Fruit fly (Drosophila melanogaster): Measurements from ENCODE around the gene CG14223.

Gene CG14223

DNA sequence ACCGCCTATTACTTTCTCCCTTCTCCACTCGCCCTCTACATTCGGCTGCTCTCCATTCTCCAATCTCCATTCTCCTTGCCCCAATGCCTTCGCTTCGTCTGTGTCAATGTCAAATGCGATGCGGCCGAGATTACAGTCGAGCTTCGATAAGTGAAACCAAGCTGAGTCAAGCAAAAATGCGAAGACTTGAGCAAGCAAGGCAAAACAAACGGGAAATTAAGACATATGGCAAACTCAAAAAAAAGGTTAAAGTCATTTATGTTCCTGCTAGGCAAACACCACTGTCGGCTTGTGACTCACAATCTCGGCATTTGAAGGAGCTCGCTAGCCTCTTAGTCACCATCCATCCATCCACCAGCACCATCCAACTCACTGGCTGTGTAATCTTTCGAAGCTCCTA, 4.6 kb upstream of the CG14223 start (continued):
- TF ChIP-seq ab (GFP tag; optimal IDR thresholded peaks at IDR 0.05), result peak; percentile 94
- TF ChIP-seq CG11695 (GFP tag; IDR thresholded peaks at IDR 0.05), result peak; percentile 79
- TF ChIP-seq so (GFP tag; IDR thresholded peaks at IDR 0.05), result peak; percentile 94
- peak; percentile 89 for TF ChIP-seq CG3163 (GFP tag; optimal IDR thresholded peaks at IDR 0.05)
- TF ChIP-seq Spps (tag; optimal IDR thresholded peaks at IDR 0.05), result peak; percentile 94
- peak; percentile 81 for TF ChIP-seq CG15514 (GFP tag; optimal IDR thresholded peaks at IDR 0.05)
- TF ChIP-seq Lpt (GFP tag; optimal IDR thresholded peaks at IDR 0.05), result no peak
- peak; percentile 80 for TF ChIP-seq trem (tag; optimal IDR thresholded peaks at IDR 0.05)
- peak; percentile 89 for TF ChIP-seq CG8765 (GFP tag; IDR thresholded peaks at IDR 0.05)
- peak; percentile 97 for TF ChIP-seq Hsf (GFP tag; optimal IDR thresholded peaks at IDR 0.05)
- TF ChIP-seq CG33213 (GFP tag; optimal IDR thresholded peaks at IDR 0.05), result peak; percentile 95
- TF ChIP-seq CG10543 (GFP tag; optimal IDR thresholded peaks at IDR 0.05), result peak; percentile 96
- peak; percentile 70 for TF ChIP-seq CG7928 (GFP tag; optimal IDR thresholded peaks at IDR 0.05)
- TF ChIP-seq Nf-YB (GFP tag; optimal IDR thresholded peaks at IDR 0.05), result peak; percentile 84
- TF ChIP-seq H15 (GFP tag; IDR thresholded peaks at IDR 0.05), result peak; percentile 90
- TF ChIP-seq CG10979 (tag; optimal IDR thresholded peaks at IDR 0.05), result peak; percentile 93
- peak; percentile 69 for TF ChIP-seq Elba2 (GFP tag; optimal IDR thresholded peaks at IDR 0.05)
- TF ChIP-seq CG31365 (tag; optimal IDR thresholded peaks at IDR 0.05), result peak; percentile 78
- peak; percentile 91 for TF ChIP-seq odd (GFP tag; optimal IDR thresholded peaks at IDR 0.05)
- TF ChIP-seq CG11398 (GFP tag; optimal IDR thresholded peaks at IDR 0.05), result peak; percentile 97
- no peak for TF ChIP-seq exex (tag; optimal IDR thresholded peaks at IDR 0.05)
- TF ChIP-seq nom (GFP tag; optimal IDR thresholded peaks at IDR 0.05), result peak; percentile 96
- TF ChIP-seq twi (tag; optimal IDR thresholded peaks at IDR 0.05), result peak; percentile 92
- peak; percentile 81 for TF ChIP-seq CG17612 (GFP tag; IDR thresholded peaks at IDR 0.05)
- TF ChIP-seq CG4820 (GFP tag; optimal IDR thresholded peaks at IDR 0.05), result peak; percentile 95
- peak; percentile 98 for TF ChIP-seq jumu (GFP tag; optimal IDR thresholded peaks at IDR 0.05)
- peak; percentile 97 for TF ChIP-seq ken (GFP tag; IDR thresholded peaks at IDR 0.05)
- TF ChIP-seq run (tag; optimal IDR thresholded peaks at IDR 0.05), result peak; percentile 84
- TF ChIP-seq lab (GFP tag; optimal IDR thresholded peaks at IDR 0.05), result peak; percentile 95
- no peak for TF ChIP-seq CG13894 (tag; optimal IDR thresholded peaks at IDR 0.05)
- TF ChIP-seq Hand (GFP tag; optimal IDR thresholded peaks at IDR 0.05), result peak; percentile 88
- peak; percentile 91 for TF ChIP-seq ap (GFP tag; IDR thresholded peaks at IDR 0.05)
- no peak for TF ChIP-seq tna (GFP tag; IDR thresholded peaks at IDR 0.05; ENCODE audit: partially characterized antibody)
- TF ChIP-seq Hr39 (optimal IDR thresholded peaks at IDR 0.05), result no peak
- TF ChIP-seq danr (GFP tag; IDR thresholded peaks at IDR 0.05), result peak; percentile 86
- TF ChIP-seq mirr (GFP tag; optimal IDR thresholded peaks at IDR 0.05), result peak; percentile 86
- peak; percentile 89 for TF ChIP-seq eyg (GFP tag; optimal IDR thresholded peaks at IDR 0.05)
- peak; percentile 93 for TF ChIP-seq bowl (GFP tag; IDR thresholded peaks at IDR 0.05)
- peak; percentile 14 for TF ChIP-seq gfzf (GFP tag; optimal IDR thresholded peaks at IDR 0.05)
- peak in 1 of 2 experiments; percentile 1 for TF ChIP-seq tll (GFP tag; optimal IDR thresholded peaks at IDR 0.05)
- TF ChIP-seq pb (GFP tag; optimal IDR thresholded peaks at IDR 0.05), result peak; percentile 96
- TF ChIP-seq shn (GFP tag; optimal IDR thresholded peaks at IDR 0.05), result peak; percentile 98
- peak; percentile 93 for TF ChIP-seq CG17359 (tag; optimal IDR thresholded peaks at IDR 0.05)
- no peak for TF ChIP-seq prd (optimal IDR thresholded peaks at IDR 0.05)
- peak; percentile 95 for TF ChIP-seq prd (GFP tag; IDR thresholded peaks at IDR 0.05)
- TF ChIP-seq CG15011 (GFP tag; optimal IDR thresholded peaks at IDR 0.05), result peak; percentile 82
- TF ChIP-seq CG17568 (GFP tag; optimal IDR thresholded peaks at IDR 0.05), result no peak
- no peak for TF ChIP-seq CG15479 (GFP tag; optimal IDR thresholded peaks at IDR 0.05)
- TF ChIP-seq CG11560 (tag; IDR thresholded peaks at IDR 0.05), result peak; percentile 85
- peak; percentile 94 for TF ChIP-seq CG1647 (GFP tag; optimal IDR thresholded peaks at IDR 0.05)
- peak in 1 of 3 experiments; percentile 90 for TF ChIP-seq Stat92E (GFP tag; optimal IDR thresholded peaks at IDR 0.05)

Data from whole organism, embryonic.